Worm (Caenorhabditis elegans) whole organism, L4/young adult: ENCODE data around the gene C25D7.16.
"Not testable (repeated sequence)": the region's sequence is repeated elsewhere in the genome, so short reads cannot be mapped to it uniquely, and the experiment has no call there.

ENCODE experiments used
- dao-5 ChIP-seq: sonication (generic microtip); optimal IDR thresholded peaks from 2 replicates; lab custom pipeline; 2016; ENCODE audit warnings: missing genotype, missing genetic modification characterization, moderate library complexity, missing compliant biosample characterization
- him-1 ChIP-seq: sonication (generic microtip); optimal IDR thresholded peaks from 2 replicates; lab custom pipeline; 2016; ENCODE audit warnings: missing genotype, missing genetic modification reagents, missing genetic modification characterization, missing compliant biosample characterization

DNA sequence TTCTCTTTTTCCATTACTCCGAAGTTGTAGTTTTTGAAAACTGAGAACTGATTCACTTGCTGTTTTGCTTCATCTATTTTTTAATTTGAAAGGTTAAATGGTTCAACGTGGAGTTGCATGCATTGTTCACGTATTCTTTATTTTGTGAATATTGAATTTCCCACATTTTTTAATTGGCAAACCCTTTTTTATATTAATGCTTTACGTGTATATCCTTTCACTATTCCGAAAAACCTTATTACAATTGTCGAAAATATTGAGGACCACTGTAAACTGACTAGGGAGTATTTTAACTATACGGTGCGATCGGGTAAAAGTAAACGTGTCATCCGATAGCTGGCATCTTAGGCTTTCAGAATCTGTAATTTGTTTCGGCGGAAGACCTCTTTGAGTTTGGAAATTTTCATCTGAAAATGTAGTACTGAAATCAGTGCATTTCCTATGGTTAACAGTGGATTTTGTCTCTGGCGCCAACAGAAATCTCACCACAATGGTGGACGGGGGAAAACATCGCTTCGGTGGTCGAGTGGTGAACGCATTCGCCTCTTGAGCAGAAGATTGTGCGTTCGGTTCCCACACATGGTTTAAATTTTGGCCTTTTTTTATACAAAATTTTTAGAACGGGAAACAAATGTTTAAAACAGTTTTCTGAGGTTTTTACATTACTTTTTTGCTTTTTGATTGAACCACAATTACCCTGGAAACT lies 50.1 kb downstream of the C25D7.16 start, which contains the start of gene C01G10.14:
- TF ChIP-seq him-1; dao-5 (tag; lab: Kevin White, UChicago): not testable (repeated sequence)
